Worm (Caenorhabditis elegans) whole organism, mixed stage, embryonic: ENCODE data around the gene F33G12.3.

ENCODE experiments used
- blmp-1 ChIP-seq: fragments of 150-350 bp; optimal IDR thresholded peaks from 2 replicates; lab custom pipeline; 2014; ENCODE audit warnings: missing biosample characterization, missing genetic modification characterization
- drap-1 ChIP-seq: fragments of 200-800 bp; sonication (Bioruptor generic); optimal IDR thresholded peaks from 3 replicates; lab custom pipeline; 2018; ENCODE audit warnings: mild to moderate bottlenecking, missing genetic modification characterization, missing compliant biosample characterization
- elt-1 ChIP-seq: sonication (generic microtip); optimal IDR thresholded peaks from 2 replicates; lab custom pipeline; 2017; ENCODE audit warnings: missing genetic modification characterization, mild to moderate bottlenecking, missing compliant biosample characterization, antibody characterized with exemption, moderate library complexity, borderline replicate concordance; ENCODE audit not compliant: insufficient read depth
- lin-13 ChIP-seq: fragments of 150-350 bp; optimal IDR thresholded peaks from 2 replicates; lab custom pipeline; 2014; ENCODE audit warnings: missing biosample characterization, missing genetic modification characterization
- lsy-2 ChIP-seq: fragments of 150-350 bp; optimal IDR thresholded peaks from 2 replicates; lab custom pipeline; 2014; ENCODE audit warnings: missing biosample characterization, missing genetic modification characterization
- mep-1 ChIP-seq: fragments of 150-350 bp; optimal IDR thresholded peaks from 2 replicates; lab custom pipeline; 2017; ENCODE audit warnings: missing biosample characterization, missing genetic modification reagents, missing genetic modification characterization, inconsistent platforms
- nhr-12 ChIP-seq: fragments of 150-350 bp; optimal IDR thresholded peaks from 2 replicates; lab custom pipeline; 2014; ENCODE audit warnings: missing biosample characterization, missing genetic modification characterization
- nhr-237 ChIP-seq: fragments of 150-350 bp; optimal IDR thresholded peaks from 2 replicates; lab custom pipeline; 2014; ENCODE audit warnings: missing biosample characterization, missing genetic modification characterization
- nhr-76 ChIP-seq: sonication (generic microtip); optimal IDR thresholded peaks from 2 replicates; lab custom pipeline; 2017; ENCODE audit warnings: missing biosample characterization, missing genetic modification characterization

DNA sequence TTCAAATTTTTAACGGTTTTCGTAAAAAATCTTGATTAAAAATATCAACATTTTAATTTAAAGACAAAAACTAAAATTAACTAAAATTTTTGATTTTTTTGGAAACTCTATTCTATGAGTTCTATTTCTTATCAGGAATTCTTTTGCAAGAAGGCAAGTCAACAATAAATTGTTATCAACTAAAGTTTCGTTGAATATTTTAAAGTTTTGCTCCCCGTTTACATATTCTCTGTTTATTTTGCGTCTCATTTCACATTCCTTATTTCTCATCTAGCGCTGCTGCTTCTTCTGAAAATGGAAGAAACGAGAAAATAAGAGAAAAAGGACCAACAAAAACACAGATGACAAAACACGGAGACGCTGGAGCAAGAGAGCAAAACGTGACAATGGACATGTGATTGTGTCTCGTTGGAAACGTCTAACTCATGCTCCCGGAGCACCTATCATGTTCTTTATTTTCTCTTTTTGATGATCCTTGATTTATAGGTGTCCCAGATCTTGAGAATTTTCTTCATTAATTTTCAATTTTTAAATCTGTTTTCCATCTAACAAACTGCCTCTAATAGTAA is 13.2 kb downstream of the F33G12.3 start:
- TF ChIP-seq nhr-237 (no peak), mep-1 (no peak), blmp-1 (no peak), nhr-12 (tag; lab: Kevin White, UChicago) (no peak), drap-1 (GFP tag; lab: Kevin White, UChicago) (no peak), lin-13 (tag; lab: Kevin White, UChicago) (no peak), lsy-2 (tag; lab: Kevin White, UChicago) (no peak), nhr-76 (no peak), elt-1 (no peak)
